4 fruit fly cellular contexts compared by ENCODE assay signal in the genomic region with DNA sequence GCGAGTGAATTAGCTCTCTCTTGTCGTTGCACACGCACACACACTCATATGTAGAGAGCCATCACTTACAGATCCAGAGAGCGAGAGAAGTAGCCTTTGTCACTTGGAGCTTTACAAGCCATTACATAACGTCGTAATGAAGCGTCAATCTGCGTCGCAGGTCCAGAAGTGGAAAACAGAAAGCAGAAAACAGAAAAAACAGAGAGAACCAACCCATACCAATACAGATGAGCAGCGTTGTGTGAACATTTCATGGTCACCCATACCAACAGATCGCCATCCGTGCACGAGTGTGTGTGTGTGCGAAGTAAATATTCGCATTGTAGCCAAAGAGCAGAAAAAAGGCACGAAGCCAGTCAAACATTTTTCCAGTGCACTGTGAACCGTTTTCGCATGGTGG.
TF ChIP-seq lines count a peak whose summit lies in the region.

No protein-coding gene starts in this region.

- no peak for TF ChIP-seq CTCF in whole organism, embryonic (GFP tag; optimal IDR thresholded peaks at IDR 0.05; lab: Kevin White, UChicago)

TF ChIP-seq in whole organism, adult, 20 proteins besides CTCF, POLR2A, EP300 and RAD21:
- TF ChIP-seq ovo (GFP tag; optimal IDR thresholded peaks at IDR 0.05; lab: Kevin White, UChicago) (no peak), CG12768 (GFP tag; optimal IDR thresholded peaks at IDR 0.05; lab: Kevin White, UChicago) (peak; percentile 55), CG7045 (GFP tag; optimal IDR thresholded peaks at IDR 0.05; lab: Kevin White, UChicago) (peak; percentile 15), CG33017 (tag; optimal IDR thresholded peaks at IDR 0.05; lab: Kevin White, UChicago) (peak; percentile 50), cnc (optimal IDR thresholded peaks at IDR 0.05; lab: Kevin White, UChicago) (no peak), Crg-1 (GFP tag; optimal IDR thresholded peaks at IDR 0.05; lab: Kevin White, UChicago) (peak; percentile 37), tj (GFP tag; optimal IDR thresholded peaks at IDR 0.05; lab: Kevin White, UChicago) (no peak), cic (GFP tag; optimal IDR thresholded peaks at IDR 0.05; lab: Kevin White, UChicago) (peak; percentile 66), kay (GFP tag; lab: Kevin White, UChicago; ENCODE audit: borderline replicate concordance) (peak; percentile 77), toe (GFP tag; optimal IDR thresholded peaks at IDR 0.05; lab: Kevin White, UChicago) (peak; percentile 35)

TF ChIP-seq in whole organism, embryonic, 481 proteins besides CTCF, POLR2A, EP300 and RAD21 (continues in another document):
- TF ChIP-seq CG15269 (tag; optimal IDR thresholded peaks at IDR 0.05; lab: Kevin White, UChicago): no peak
- peak; percentile 16; the same call in 1 of the 3 replicates for TF ChIP-seq dysf (GFP tag; IDR thresholded peaks at IDR 0.05; lab: Robert Waterston, UW)
- TF ChIP-seq sug (tag; optimal IDR thresholded peaks at IDR 0.05; lab: Kevin White, UChicago): peak; percentile 10
- TF ChIP-seq p53 (GFP tag; optimal IDR thresholded peaks at IDR 0.05; lab: Kevin White, UChicago): no peak
- TF ChIP-seq CG12769 (tag; optimal IDR thresholded peaks at IDR 0.05; lab: Kevin White, UChicago): peak; percentile 60
- TF ChIP-seq CG17186 (GFP tag; optimal IDR thresholded peaks at IDR 0.05; lab: Kevin White, UChicago): no peak
- TF ChIP-seq Trl (optimal IDR thresholded peaks at IDR 0.05; lab: Kevin White, UChicago): peak; percentile 43 to 65
- no peak for TF ChIP-seq Trl (GFP tag; optimal IDR thresholded peaks at IDR 0.05; lab: Kevin White, UChicago)
- peak in 1 of 2 experiments; percentile 93 for TF ChIP-seq Pdp1 (GFP tag; optimal IDR thresholded peaks at IDR 0.05; lab: Kevin White, UChicago)
- TF ChIP-seq ato (GFP tag; IDR thresholded peaks at IDR 0.05; lab: Robert Waterston, UW; ENCODE audit: partially characterized antibody): no peak
- TF ChIP-seq CG11560 (tag; IDR thresholded peaks at IDR 0.05; lab: Robert Waterston, UW): no peak
- TF ChIP-seq cg (GFP tag; optimal IDR thresholded peaks at IDR 0.05; lab: Kevin White, UChicago): peak; percentile 56
- peak; percentile 38 for TF ChIP-seq CG13624 (GFP tag; optimal IDR thresholded peaks at IDR 0.05; lab: Kevin White, UChicago)
- 0 out of 2 replicates have a peak, but pooled peaks have one; percentile 9 for TF ChIP-seq sob (GFP tag; IDR thresholded peaks at IDR 0.05; lab: Robert Waterston, UW)
- peak; percentile 73 for TF ChIP-seq nom (GFP tag; optimal IDR thresholded peaks at IDR 0.05; lab: Kevin White, UChicago)
- TF ChIP-seq CG3726 (GFP tag; IDR thresholded peaks at IDR 0.05; lab: Robert Waterston, UW): 0 out of 3 replicates have a peak, but pooled peaks have one; percentile 6
- TF ChIP-seq gt (GFP tag; IDR thresholded peaks at IDR 0.05; lab: Robert Waterston, UW): no peak
- TF ChIP-seq dmrt11E (tag; optimal IDR thresholded peaks at IDR 0.05; lab: Kevin White, UChicago): no peak
- no peak for TF ChIP-seq CG6791 (GFP tag; IDR thresholded peaks at IDR 0.05; lab: Robert Waterston, UW; ENCODE audit: partially characterized antibody)
- TF ChIP-seq CG10366 (GFP tag; IDR thresholded peaks at IDR 0.05; lab: Robert Waterston, UW): no peak
- TF ChIP-seq org-1 (GFP tag; optimal IDR thresholded peaks at IDR 0.05; lab: Kevin White, UChicago): no peak
- TF ChIP-seq Deaf1 (tag; optimal IDR thresholded peaks at IDR 0.05; lab: Kevin White, UChicago): peak; percentile 11
- TF ChIP-seq so (GFP tag; IDR thresholded peaks at IDR 0.05; lab: Robert Waterston, UW): no peak
- peak; percentile 85; the same call in 3 of the 4 replicates for TF ChIP-seq chinmo (GFP tag; IDR thresholded peaks at IDR 0.05; lab: Robert Waterston, UW; ENCODE audit: partially characterized antibody)

TF ChIP-seq in whole organism, prepupa, 60 proteins besides CTCF, POLR2A, EP300 and RAD21 (continues in another document):
- TF ChIP-seq CG10631 (GFP tag; optimal IDR thresholded peaks at IDR 0.05; lab: Kevin White, UChicago) (no peak), Ets96B (tag; optimal IDR thresholded peaks at IDR 0.05; lab: Kevin White, UChicago) (peak; percentile 3), net (GFP tag; optimal IDR thresholded peaks at IDR 0.05; lab: Kevin White, UChicago) (peak; percentile 47), CG34406 (GFP tag; optimal IDR thresholded peaks at IDR 0.05; lab: Kevin White, UChicago) (no peak), Smox (GFP tag; optimal IDR thresholded peaks at IDR 0.05; lab: Kevin White, UChicago) (no peak), CG9139 (GFP tag; optimal IDR thresholded peaks at IDR 0.05; lab: Kevin White, UChicago) (peak; percentile 58), Sox14 (GFP tag; optimal IDR thresholded peaks at IDR 0.05; lab: Kevin White, UChicago) (peak; percentile 28), Hr38 (GFP tag; optimal IDR thresholded peaks at IDR 0.05; lab: Kevin White, UChicago) (no peak), CG11762 (GFP tag; optimal IDR thresholded peaks at IDR 0.05; lab: Kevin White, UChicago; ENCODE audit: insufficient read depth) (peak; percentile 5), CG15336 (GFP tag; IDR thresholded peaks at IDR 0.05; lab: Robert Waterston, UW) (no peak), CG32006 (GFP tag; optimal IDR thresholded peaks at IDR 0.05; lab: Kevin White, UChicago) (no peak), CG6276 (GFP tag; optimal IDR thresholded peaks at IDR 0.05; lab: Kevin White, UChicago) (peak; percentile 44), Eip78C (GFP tag; lab: Kevin White, UChicago) (peak; percentile 81), CG6854 (GFP tag; optimal IDR thresholded peaks at IDR 0.05; lab: Kevin White, UChicago) (peak; percentile 6), CG6792 (GFP tag; optimal IDR thresholded peaks at IDR 0.05; lab: Kevin White, UChicago) (peak; percentile 3), Met (GFP tag; optimal IDR thresholded peaks at IDR 0.05; lab: Kevin White, UChicago) (no peak), achi (GFP tag; optimal IDR thresholded peaks at IDR 0.05; lab: Kevin White, UChicago) (no peak), vri (GFP tag; optimal IDR thresholded peaks at IDR 0.05; lab: Kevin White, UChicago) (peak; percentile 89), Sox15 (GFP tag; optimal IDR thresholded peaks at IDR 0.05; lab: Kevin White, UChicago) (no peak), CG16779 (tag; optimal IDR thresholded peaks at IDR 0.05; lab: Kevin White, UChicago) (no peak), CG3919 (GFP tag; optimal IDR thresholded peaks at IDR 0.05; lab: Kevin White, UChicago) (peak; percentile 39), spab (GFP tag; optimal IDR thresholded peaks at IDR 0.05; lab: Kevin White, UChicago) (no peak), CG8632 (GFP tag; optimal IDR thresholded peaks at IDR 0.05; lab: Kevin White, UChicago) (no peak), CG1621 (tag; optimal IDR thresholded peaks at IDR 0.05; lab: Kevin White, UChicago) (peak; percentile 11), eg (GFP tag; IDR thresholded peaks at IDR 0.05; lab: Robert Waterston, UW) (0 out of 3 replicates have a peak, but pooled peaks have one; percentile 6), CG10669 (GFP tag; optimal IDR thresholded peaks at IDR 0.05; lab: Kevin White, UChicago) (peak; percentile 8), Hr4 (GFP tag; optimal IDR thresholded peaks at IDR 0.05; lab: Kevin White, UChicago) (no peak), Hr39 (GFP tag; optimal IDR thresholded peaks at IDR 0.05; lab: Kevin White, UChicago) (no peak)

TF ChIP-seq in whole organism, pupa, 21 proteins besides CTCF, POLR2A, EP300 and RAD21:
- no peak for TF ChIP-seq Snoo (tag; optimal IDR thresholded peaks at IDR 0.05; lab: Kevin White, UChicago)
- TF ChIP-seq CG9948 (tag; optimal IDR thresholded peaks at IDR 0.05; lab: Kevin White, UChicago): no peak
- no peak for TF ChIP-seq CG10348 (GFP tag; IDR thresholded peaks at IDR 0.05; lab: Robert Waterston, UW)
- peak; percentile 72 for TF ChIP-seq gl (tag; optimal IDR thresholded peaks at IDR 0.05; lab: Kevin White, UChicago)
- peak; percentile 46; the same call in 1 of the 3 replicates for TF ChIP-seq fd96Ca (GFP tag; IDR thresholded peaks at IDR 0.05; lab: Robert Waterston, UW)
- peak; percentile 22 for TF ChIP-seq CG8159 (tag; optimal IDR thresholded peaks at IDR 0.05; lab: Kevin White, UChicago)
- TF ChIP-seq rn (GFP tag; IDR thresholded peaks at IDR 0.05; lab: Robert Waterston, UW): no peak
- peak; percentile 43; the same call in 1 of the 3 replicates for TF ChIP-seq CG4496 (GFP tag; IDR thresholded peaks at IDR 0.05; lab: Robert Waterston, UW)
- no peak for TF ChIP-seq CG14655 (GFP tag; optimal IDR thresholded peaks at IDR 0.05; lab: Kevin White, UChicago)
- TF ChIP-seq CG12605 (GFP tag; IDR thresholded peaks at IDR 0.05; lab: Robert Waterston, UW): peak; percentile 41; the same call in 1 of the 2 replicates
- no peak for TF ChIP-seq Pif1B (GFP tag; optimal IDR thresholded peaks at IDR 0.05; lab: Kevin White, UChicago)
- peak; percentile 69 for TF ChIP-seq EcR (GFP tag; optimal IDR thresholded peaks at IDR 0.05; lab: Kevin White, UChicago)
- TF ChIP-seq D1 (tag; optimal IDR thresholded peaks at IDR 0.05; lab: Kevin White, UChicago): no peak
- peak; percentile 22 for TF ChIP-seq CG34367 (tag; optimal IDR thresholded peaks at IDR 0.05; lab: Kevin White, UChicago)
- TF ChIP-seq CG13204 (GFP tag; optimal IDR thresholded peaks at IDR 0.05; lab: Kevin White, UChicago): peak; percentile 50
- TF ChIP-seq CG15710 (tag; optimal IDR thresholded peaks at IDR 0.05; lab: Kevin White, UChicago): no peak
- no peak for TF ChIP-seq CG32121 (GFP tag; IDR thresholded peaks at IDR 0.05; lab: Robert Waterston, UW)
- no peak for TF ChIP-seq Pif1A (GFP tag; optimal IDR thresholded peaks at IDR 0.05; lab: Kevin White, UChicago)
- TF ChIP-seq CG8301 (tag; optimal IDR thresholded peaks at IDR 0.05; lab: Kevin White, UChicago): no peak
- peak; percentile 8 for TF ChIP-seq CG17806 (tag; optimal IDR thresholded peaks at IDR 0.05; lab: Kevin White, UChicago)
- peak; percentile 12; the same call in 1 of the 2 replicates for TF ChIP-seq Ets98B (GFP tag; IDR thresholded peaks at IDR 0.05; lab: Robert Waterston, UW)
